Fruit fly (Drosophila melanogaster): ENCODE measurements around the gene Toll-6.
A peak's percentile ranks its signal among the peaks of the same experiment; 100 is the strongest.

Toll-6 gene

dm6 chr3L:15302685-15303084 lies 33.8 kb upstream of the Toll-6 start, which contains the start of gene Best3:
TSS of gene Best3 (minus strand) at chr3L:15302785.
- TF ChIP-seq sens (GFP tag), result peak; percentile 42
- no peak for TF ChIP-seq Nf-YA (GFP tag; IDR thresholded peaks at IDR 0.05)
- TF ChIP-seq Elba2 (GFP tag; optimal IDR thresholded peaks at IDR 0.05), result peak; percentile 55

DNA sequence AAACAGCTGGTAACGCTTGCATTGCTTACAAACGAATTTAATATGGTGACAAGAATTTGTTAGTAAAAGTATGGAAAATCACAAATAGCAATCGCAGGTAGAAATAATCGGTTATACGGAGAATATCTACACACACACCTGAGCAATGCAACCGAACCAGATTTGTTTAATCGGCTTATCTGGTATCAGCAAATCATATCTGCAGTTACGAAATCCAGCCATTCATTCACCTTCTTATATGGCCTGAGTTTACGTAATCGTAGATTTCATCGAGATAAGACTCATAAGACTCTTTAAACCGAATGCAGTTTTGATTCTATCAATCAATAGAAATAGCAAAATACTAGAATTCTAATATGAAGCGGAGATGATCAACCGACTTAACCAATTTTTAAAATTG lies 32.9 kb upstream of the Toll-6 start:
- TF ChIP-seq grn (GFP tag; optimal IDR thresholded peaks at IDR 0.05) (peak; percentile 80), D19B (GFP tag; optimal IDR thresholded peaks at IDR 0.05) (no peak)

DNA sequence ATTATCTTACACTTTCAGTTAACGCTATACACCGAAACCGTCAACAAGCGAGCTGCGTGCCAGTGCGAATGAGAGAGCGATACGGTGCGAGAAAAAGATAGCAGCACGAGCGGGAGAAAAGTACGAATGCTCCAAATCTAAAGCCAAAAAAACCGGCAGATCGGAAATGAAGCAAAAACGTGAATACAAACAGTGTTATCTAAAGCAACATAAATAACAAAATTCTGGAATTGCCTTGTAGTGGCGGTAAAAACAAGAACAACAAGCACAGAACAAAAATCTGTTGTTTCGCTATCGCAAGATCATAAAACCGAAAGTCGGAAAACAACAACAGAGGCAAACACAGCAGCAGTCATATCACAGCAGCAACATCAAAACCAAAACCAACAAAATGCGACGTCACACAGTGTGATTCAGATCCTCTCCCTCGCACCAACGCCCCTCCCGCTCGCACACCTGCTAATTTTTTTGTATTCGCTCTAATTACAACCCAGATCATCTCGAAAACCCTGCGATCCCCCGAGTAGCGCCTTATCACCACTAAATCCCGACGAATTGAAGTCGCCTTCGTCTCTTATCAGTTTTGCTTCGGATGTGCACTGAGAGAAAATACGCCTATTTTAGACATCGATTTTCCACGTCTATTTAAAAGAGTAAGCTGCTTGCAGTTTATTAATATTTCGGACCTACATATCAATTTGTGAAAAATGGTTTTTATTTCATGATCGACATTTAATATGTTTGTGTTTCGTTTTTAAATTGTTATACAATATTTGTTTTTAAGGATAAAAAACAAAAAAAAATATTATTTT lies 32.1 kb upstream of the Toll-6 start, which contains the start of gene CG7255:
CG7255 (plus strand) TSS at position 32 of the 812 bp plus-strand sequence.
- TF ChIP-seq Hr3 (GFP tag; optimal IDR thresholded peaks at IDR 0.05) (peak; percentile 8), sens (GFP tag) (peak; percentile 61), BtbVII (GFP tag; optimal IDR thresholded peaks at IDR 0.05) (peak; percentile 12), odd (GFP tag; optimal IDR thresholded peaks at IDR 0.05) (no peak), tna (GFP tag; IDR thresholded peaks at IDR 0.05; ENCODE audit: partially characterized antibody) (no peak), schlank (tag; optimal IDR thresholded peaks at IDR 0.05) (no peak), Hr51 (GFP tag; optimal IDR thresholded peaks at IDR 0.05) (peak in 1 of 2 experiments; percentile 18), CG30020 (tag; optimal IDR thresholded peaks at IDR 0.05) (no peak), Jarid2 (GFP tag; optimal IDR thresholded peaks at IDR 0.05) (peak; percentile 19), NK7.1 (GFP tag; optimal IDR thresholded peaks at IDR 0.05) (no peak), CG10209 (GFP tag; optimal IDR thresholded peaks at IDR 0.05) (no peak), CG4360 (GFP tag; IDR thresholded peaks at IDR 0.05) (peak; percentile 71), CG6654 (GFP tag; optimal IDR thresholded peaks at IDR 0.05) (no peak), CG15696 (tag; optimal IDR thresholded peaks at IDR 0.05) (no peak), chn (GFP tag; optimal IDR thresholded peaks at IDR 0.05) (peak; percentile 15), psq (GFP tag; optimal IDR thresholded peaks at IDR 0.05) (no peak), sima (GFP tag; optimal IDR thresholded peaks at IDR 0.05) (no peak), ash1 (GFP tag; optimal IDR thresholded peaks at IDR 0.05) (no peak), gcm2 (GFP tag; optimal IDR thresholded peaks at IDR 0.05) (no peak), btn (GFP tag; optimal IDR thresholded peaks at IDR 0.05) (no peak), Doc2 (GFP tag; IDR thresholded peaks at IDR 0.05) (no peak), tio (GFP tag; optimal IDR thresholded peaks at IDR 0.05) (peak; percentile 6), usp (GFP tag; optimal IDR thresholded peaks at IDR 0.05) (no peak), CG9876 (GFP tag; optimal IDR thresholded peaks at IDR 0.05) (no peak), hkb (optimal IDR thresholded peaks at IDR 0.05) (no peak), hkb (GFP tag; IDR thresholded peaks at IDR 0.05) (no peak), CG9932 (GFP tag; IDR thresholded peaks at IDR 0.05) (0 out of 2 replicates have a peak, but pooled peaks have one; percentile 30), Hand (GFP tag; optimal IDR thresholded peaks at IDR 0.05) (no peak), CoRest (tag; optimal IDR thresholded peaks at IDR 0.05) (peak; percentile 33), Optix (GFP tag; IDR thresholded peaks at IDR 0.05) (no peak), cwo (GFP tag; optimal IDR thresholded peaks at IDR 0.05) (peak; percentile 89), CG13624 (GFP tag; optimal IDR thresholded peaks at IDR 0.05) (no peak), crp (GFP tag; optimal IDR thresholded peaks at IDR 0.05) (no peak), CG6813 (GFP tag; optimal IDR thresholded peaks at IDR 0.05) (no peak), CG6854 (GFP tag; optimal IDR thresholded peaks at IDR 0.05) (no peak), hb (GFP tag; IDR thresholded peaks at IDR 0.05; ENCODE audit: partially characterized antibody) (no peak), CG1832 (GFP tag; optimal IDR thresholded peaks at IDR 0.05) (peak; percentile 47), CG11504 (tag; optimal IDR thresholded peaks at IDR 0.05) (peak; percentile 41), B-H2 (GFP tag; optimal IDR thresholded peaks at IDR 0.05) (no peak), CG10959 (GFP tag; IDR thresholded peaks at IDR 0.05) (no peak), Oli (tag; optimal IDR thresholded peaks at IDR 0.05) (peak; percentile 40), al (GFP tag; IDR thresholded peaks at IDR 0.05) (0 out of 2 replicates have a peak, but pooled peaks have one; percentile 8)

Data from whole organism, embryonic.